Worm (Caenorhabditis elegans) whole organism, L1 larva: ENCODE results near the gene F07D3.3.

Experiments
- C04F5.9 ChIP-seq: sonication (generic microtip); optimal IDR thresholded peaks from 2 replicates; lab custom pipeline; 2016; ENCODE audit warnings: missing genetic modification characterization, missing compliant biosample characterization
- C16A3.4 ChIP-seq: fragments of 150-350 bp; optimal IDR thresholded peaks from 2 replicates; lab custom pipeline; 2014; ENCODE audit warnings: missing biosample characterization, missing genetic modification characterization
- C34B4.2 ChIP-seq: sonication (generic microtip); optimal IDR thresholded peaks from 2 replicates; lab custom pipeline; 2017; ENCODE audit warnings: mild to moderate bottlenecking, missing genetic modification characterization, missing compliant biosample characterization
- Y116A8C.19 ChIP-seq: sonication (generic microtip); optimal IDR thresholded peaks from 2 replicates; lab custom pipeline; 2016; ENCODE audit warnings: missing compliant biosample characterization, missing genetic modification characterization, borderline replicate concordance
- aha-1 ChIP-seq: fragments of 150-350 bp; optimal IDR thresholded peaks from 2 replicates; lab custom pipeline; 2014; ENCODE audit warnings: missing biosample characterization, missing genetic modification characterization
- alr-1 ChIP-seq: fragments of 200-800 bp; sonication (Bioruptor generic); optimal IDR thresholded peaks from 2 replicates; lab custom pipeline; 2018; ENCODE audit warnings: borderline replicate concordance, mild to moderate bottlenecking, missing genetic modification characterization, missing compliant biosample characterization
- blmp-1 ChIP-seq: fragments of 150-350 bp; optimal IDR thresholded peaks from 2 replicates; lab custom pipeline; 2014; ENCODE audit warnings: missing biosample characterization, missing genetic modification characterization
- ceh-63 ChIP-seq: fragments of 200-800 bp; sonication (Bioruptor generic); optimal IDR thresholded peaks from 2 replicates; lab custom pipeline; 2018; ENCODE audit warnings: mild to moderate bottlenecking, missing genetic modification characterization, missing compliant biosample characterization
- ceh-82 ChIP-seq, 3 experiments: fragments of 150-350 bp in 1 of 3; sonication (generic microtip) in 2 of 3; optimal IDR thresholded peaks; 2 replicates each; lab custom pipeline; 2014 to 2017; ENCODE audit warnings: missing biosample characterization in 3 of 3, missing genetic modification characterization in 3 of 3
- dsc-1 ChIP-seq: sonication (generic microtip); optimal IDR thresholded peaks from 2 replicates; lab custom pipeline; 2016; ENCODE audit warnings: mild to moderate bottlenecking, missing genetic modification characterization, missing compliant biosample characterization
- efl-3 ChIP-seq: fragments of 200-800 bp; sonication (Bioruptor generic); optimal IDR thresholded peaks from 2 replicates; lab custom pipeline; 2018; ENCODE audit warnings: mild to moderate bottlenecking, missing genetic modification characterization, missing compliant biosample characterization
- egl-27 ChIP-seq, 2 experiments: fragments of 150-350 bp in 1 of 2; sonication (generic microtip); optimal IDR thresholded peaks; 3 replicates each; lab custom pipeline; 2017 to 2018; ENCODE audit warnings: missing biosample characterization in 2 of 2, missing genetic modification characterization in 2 of 2, missing genetic modification reagents in 2 of 2
- elt-2 ChIP-seq: sonication (generic microtip); optimal IDR thresholded peaks from 2 replicates; lab custom pipeline; 2016; ENCODE audit warnings: missing genetic modification characterization, mild to moderate bottlenecking, inconsistent platforms, missing compliant biosample characterization, missing genetic modification reagents
- elt-3 ChIP-seq, 6 experiments: fragments of 150-350 bp in 1 of 6; sonication (generic microtip); optimal IDR thresholded peaks; 2 replicates each; lab custom pipeline; 2017 to 2018; ENCODE audit warnings: missing biosample characterization in 6 of 6, missing genetic modification characterization in 6 of 6, inconsistent platforms in 1 of 6
- fkh-4 ChIP-seq: sonication (generic microtip); optimal IDR thresholded peaks from 2 replicates; lab custom pipeline; 2016; ENCODE audit warnings: missing compliant biosample characterization, missing genetic modification characterization, borderline replicate concordance
- hlh-17 ChIP-seq: fragments of 200-800 bp; sonication (Bioruptor generic); optimal IDR thresholded peaks from 2 replicates; lab custom pipeline; 2018; ENCODE audit warnings: missing genetic modification characterization, mild to moderate bottlenecking, missing compliant biosample characterization, moderate library complexity, borderline replicate concordance
- hpl-2 ChIP-seq: fragments of 150-350 bp; optimal IDR thresholded peaks from 2 replicates; lab custom pipeline; 2014; ENCODE audit warnings: missing biosample characterization, missing genetic modification reagents, missing genetic modification characterization
- lin-14 ChIP-seq: fragments of 200-800 bp; sonication (Bioruptor generic); optimal IDR thresholded peaks from 2 replicates; lab custom pipeline; 2018; ENCODE audit warnings: mild to moderate bottlenecking, missing genetic modification characterization, moderate library complexity, missing compliant biosample characterization
- lin-15B ChIP-seq: fragments of 150-350 bp; sonication (generic microtip); optimal IDR thresholded peaks from 3 replicates; lab custom pipeline; 2014; ENCODE audit warnings: missing biosample characterization, missing genetic modification characterization
- lin-35 ChIP-seq, 2 experiments: fragments of 150-350 bp; optimal IDR thresholded peaks; 2 replicates each; lab custom pipeline; 2014; ENCODE audit warnings: missing biosample characterization in 2 of 2, missing genetic modification characterization in 2 of 2, missing genetic modification reagents in 2 of 2
- lin-39 ChIP-seq: fragments of 150-350 bp; optimal IDR thresholded peaks from 2 replicates; lab custom pipeline; 2014; ENCODE audit warnings: missing biosample characterization, missing genetic modification reagents, missing genetic modification characterization
- lir-3 ChIP-seq: sonication (generic microtip); optimal IDR thresholded peaks from 2 replicates; lab custom pipeline; 2016; ENCODE audit warnings: mild to moderate bottlenecking, missing genetic modification characterization, moderate library complexity, missing compliant biosample characterization; ENCODE audit not compliant: poor library complexity
- lsy-2 ChIP-seq, 2 experiments: fragments of 150-350 bp; optimal IDR thresholded peaks; 2 replicates each; lab custom pipeline; 2014; ENCODE audit warnings: missing biosample characterization in 2 of 2, missing genetic modification characterization in 2 of 2
- nhr-19 ChIP-seq: fragments of 200-800 bp; sonication (Bioruptor generic); conservative IDR thresholded peaks from 2 replicates; pipeline ENCODE4 v1.3.6; 2022; ENCODE audit warnings: missing genetic modification characterization, missing compliant biosample characterization
- nhr-20 ChIP-seq: sonication (generic microtip); optimal IDR thresholded peaks from 2 replicates; lab custom pipeline; 2016; ENCODE audit warnings: mild to moderate bottlenecking, missing genetic modification characterization, missing compliant biosample characterization
- nhr-71 ChIP-seq: sonication (generic microtip); optimal IDR thresholded peaks from 2 replicates; lab custom pipeline; 2016; ENCODE audit warnings: mild to moderate bottlenecking, missing genetic modification characterization, moderate library complexity, missing compliant biosample characterization
- nhr-77 ChIP-seq: fragments of 150-350 bp; optimal IDR thresholded peaks from 2 replicates; lab custom pipeline; 2014; ENCODE audit warnings: missing biosample characterization, missing genetic modification characterization
- nhr-84 ChIP-seq: sonication (generic microtip); optimal IDR thresholded peaks from 2 replicates; lab custom pipeline; 2017; ENCODE audit warnings: missing biosample characterization, missing genetic modification characterization
- nhr-90 ChIP-seq: sonication (generic microtip); optimal IDR thresholded peaks from 2 replicates; lab custom pipeline; 2016; ENCODE audit warnings: mild to moderate bottlenecking, missing genetic modification characterization, missing compliant biosample characterization; ENCODE audit not compliant: poor library complexity
- rnt-1 ChIP-seq: sonication (generic microtip); optimal IDR thresholded peaks from 2 replicates; lab custom pipeline; 2016; ENCODE audit warnings: mild to moderate bottlenecking, missing genetic modification characterization, moderate library complexity, missing compliant biosample characterization
- snpc-4 ChIP-seq: fragments of 150-350 bp; optimal IDR thresholded peaks from 2 replicates; lab custom pipeline; 2014; ENCODE audit warnings: missing biosample characterization, missing genetic modification characterization
- snu-23 ChIP-seq: sonication (generic microtip); optimal IDR thresholded peaks from 2 replicates; lab custom pipeline; 2016; ENCODE audit warnings: missing genetic modification characterization, missing compliant biosample characterization
- swsn-7 ChIP-seq: sonication (generic microtip); optimal IDR thresholded peaks from 2 replicates; lab custom pipeline; 2016; ENCODE audit warnings: missing genetic modification characterization, missing compliant biosample characterization
- tbx-2 ChIP-seq: sonication (generic microtip); optimal IDR thresholded peaks from 2 replicates; lab custom pipeline; 2016; ENCODE audit warnings: missing genetic modification characterization, missing compliant biosample characterization
- tlp-1 ChIP-seq: fragments of 150-350 bp; optimal IDR thresholded peaks from 2 replicates; lab custom pipeline; 2014; ENCODE audit warnings: missing biosample characterization, missing genetic modification characterization
- unc-130 ChIP-seq: fragments of 150-350 bp; optimal IDR thresholded peaks from 2 replicates; lab custom pipeline; 2017; ENCODE audit warnings: missing biosample characterization, missing genetic modification characterization, inconsistent platforms
- unc-86 ChIP-seq: sonication (generic microtip); optimal IDR thresholded peaks from 2 replicates; lab custom pipeline; 2016; ENCODE audit warnings: missing genetic modification characterization, missing compliant biosample characterization
- unc-98 ChIP-seq: fragments of 200-800 bp; sonication (Bioruptor generic); IDR thresholded peaks from 2 replicates; pipeline ENCODE4 v1.3.6; 2022; ENCODE audit warnings: missing genetic modification characterization, missing compliant biosample characterization
- vab-15 ChIP-seq: sonication (generic microtip); optimal IDR thresholded peaks from 2 replicates; lab custom pipeline; 2017; ENCODE audit warnings: missing genotype, mild to moderate bottlenecking, missing genetic modification characterization, missing compliant biosample characterization
- zip-4 ChIP-seq: fragments of 200-800 bp; sonication (Bioruptor generic); optimal IDR thresholded peaks from 2 replicates; lab custom pipeline; 2018; ENCODE audit warnings: mild to moderate bottlenecking, missing genetic modification characterization, moderate library complexity, missing compliant biosample characterization
- ztf-11 ChIP-seq, 2 experiments: sonication (generic microtip); optimal IDR thresholded peaks; 2 replicates each; lab custom pipeline; 2016 to 2017; ENCODE audit warnings: missing genetic modification characterization in 2 of 2, missing biosample characterization in 1 of 2, missing compliant biosample characterization in 1 of 2
- ztf-4 ChIP-seq: fragments of 150-350 bp; optimal IDR thresholded peaks from 2 replicates; lab custom pipeline; 2014; ENCODE audit warnings: missing biosample characterization, missing genetic modification characterization

F07D3.3 gene

ce11 chrV:9503152-9503817 lies 40.8 kb upstream of the F07D3.3 start (continued):
- TF ChIP-seq unc-130 (tag; lab: Kevin White, UChicago): peak; percentile 44
- peak; percentile 75 for TF ChIP-seq tbx-2 (tag; lab: Kevin White, UChicago)
- peak; percentile 89 for TF ChIP-seq snu-23 (GFP tag; lab: Kevin White, UChicago)
- TF ChIP-seq lin-39 (tag; lab: Kevin White, UChicago): peak; percentile 18
- TF ChIP-seq zip-4 (GFP tag; lab: Kevin White, UChicago): no peak
- no peak for TF ChIP-seq tlp-1 (tag; lab: Kevin White, UChicago)
- no peak for TF ChIP-seq aha-1 (tag; lab: Kevin White, UChicago)
- TF ChIP-seq vab-15 (tag; lab: Kevin White, UChicago): no peak
- TF ChIP-seq Y116A8C.19: no peak
- peak in 1 of 2 experiments; percentile 15 for TF ChIP-seq ztf-11 (tag; optimal IDR thresholded peaks at IDR 0.05; lab: Kevin White, UChicago)
- TF ChIP-seq elt-2: peak; percentile 68
- peak; percentile 61 for TF ChIP-seq lin-35 (GFP tag; optimal IDR thresholded peaks at IDR 0.05; lab: Kevin White, UChicago)

ce11 chrV:9500826-9501451 lies 38.4 kb upstream of the F07D3.3 start, which contains the start of gene swt-5:
swt-5 (plus strand) TSS chrV:9501401.
- TF ChIP-seq C16A3.4 (no peak), C34B4.2 (tag; lab: Kevin White, UChicago) (no peak), elt-3 (tag; optimal IDR thresholded peaks at IDR 0.05; lab: Kevin White, UChicago) (no peak), elt-2 (no peak), nhr-90 (no peak), efl-3 (GFP tag; lab: Kevin White, UChicago) (no peak), nhr-71 (no peak)

ce11 chrV:9499295-9499694 lies 36.8 kb upstream of the F07D3.3 start:
- TF ChIP-seq unc-98 (no peak), blmp-1 (tag; lab: Kevin White, UChicago) (peak; percentile 3), zip-4 (GFP tag; lab: Kevin White, UChicago) (no peak), tlp-1 (tag; lab: Kevin White, UChicago) (no peak), unc-86 (tag; lab: Kevin White, UChicago) (no peak), lin-15B (tag; lab: Kevin White, UChicago) (no peak)

- TF ChIP-seq Y116A8C.19: no peak
- peak; percentile 19 for TF ChIP-seq nhr-71
- TF ChIP-seq nhr-20: no peak
- TF ChIP-seq dsc-1: peak; percentile 70
- TF ChIP-seq snpc-4 (tag; lab: Kevin White, UChicago): no peak
- TF ChIP-seq elt-2: no peak
- no peak for TF ChIP-seq egl-27 (tag; optimal IDR thresholded peaks at IDR 0.05; lab: Kevin White, UChicago)
- TF ChIP-seq rnt-1 (tag; lab: Kevin White, UChicago): peak; percentile 20
- TF ChIP-seq lin-14 (GFP tag; lab: Kevin White, UChicago): peak; percentile 37
- no peak for TF ChIP-seq ceh-82 (tag; optimal IDR thresholded peaks at IDR 0.05; lab: Kevin White, UChicago)
- no peak for TF ChIP-seq C04F5.9 (tag; lab: Kevin White, UChicago)
- TF ChIP-seq hlh-17 (GFP tag; lab: Kevin White, UChicago): no peak
- TF ChIP-seq ceh-63 (GFP tag; lab: Kevin White, UChicago): no peak
- TF ChIP-seq ztf-4 (tag; lab: Kevin White, UChicago): no peak
- TF ChIP-seq lir-3 (tag; lab: Kevin White, UChicago): no peak
- TF ChIP-seq nhr-84 (tag; lab: Kevin White, UChicago): no peak
- TF ChIP-seq elt-3 (tag; optimal IDR thresholded peaks at IDR 0.05; lab: Kevin White, UChicago): no peak
- no peak for TF ChIP-seq fkh-4 (tag; lab: Kevin White, UChicago)
- no peak for TF ChIP-seq nhr-77 (tag; lab: Kevin White, UChicago)
- TF ChIP-seq lsy-2 (tag; optimal IDR thresholded peaks at IDR 0.05; lab: Kevin White, UChicago): no peak
- no peak for TF ChIP-seq hpl-2 (GFP tag; lab: Kevin White, UChicago)
- peak; percentile 19; the same call in 1 of the 2 replicates for TF ChIP-seq nhr-19 (GFP tag; lab: Robert Waterston, UW)
- no peak for TF ChIP-seq blmp-1 (tag; lab: Kevin White, UChicago)
- no peak for TF ChIP-seq swsn-7 (tag; lab: Kevin White, UChicago)
- TF ChIP-seq C34B4.2 (tag; lab: Kevin White, UChicago): no peak
- no peak for TF ChIP-seq alr-1
- no peak for TF ChIP-seq unc-86 (tag; lab: Kevin White, UChicago)
Measured at ce11 chrV:9496742-9497141, 34.2 kb upstream of the F07D3.3 start, which contains the start of gene gsnl-1. gsnl-1 (plus strand) TSS chrV:9497042.
